Worm (Caenorhabditis elegans) whole organism, L1 larva: Measurements from ENCODE around the gene tif-1A.
A peak's percentile ranks its signal among the peaks of the same experiment; 100 is the strongest.

Source experiments
- Y116A8C.19 ChIP-seq: sonication (generic microtip); optimal IDR thresholded peaks from 2 replicates; lab custom pipeline; 2016; ENCODE audit warnings: missing compliant biosample characterization, missing genetic modification characterization, borderline replicate concordance
- aha-1 ChIP-seq: fragments of 150-350 bp; optimal IDR thresholded peaks from 2 replicates; lab custom pipeline; 2014; ENCODE audit warnings: missing biosample characterization, missing genetic modification characterization
- aly-2 ChIP-seq: fragments of 150-350 bp; optimal IDR thresholded peaks from 2 replicates; lab custom pipeline; 2014; ENCODE audit warnings: missing biosample characterization, missing genetic modification characterization
- ceh-8 ChIP-seq: fragments of 200-800 bp; sonication (Bioruptor generic); optimal IDR thresholded peaks from 2 replicates; lab custom pipeline; 2018; ENCODE audit warnings: mild to moderate bottlenecking, missing genetic modification characterization, moderate library complexity, missing compliant biosample characterization
- ceh-82 ChIP-seq, 3 experiments: fragments of 150-350 bp in 1 of 3; sonication (generic microtip) in 2 of 3; optimal IDR thresholded peaks; 2 replicates each; lab custom pipeline; 2014 to 2017; ENCODE audit warnings: missing biosample characterization in 3 of 3, missing genetic modification characterization in 3 of 3
- ceh-88 ChIP-seq: fragments of 200-800 bp; sonication (Bioruptor generic); IDR thresholded peaks from 2 replicates; pipeline ENCODE4 v1.3.6; 2022; ENCODE audit warnings: missing genetic modification characterization, missing compliant biosample characterization
- dsc-1 ChIP-seq: sonication (generic microtip); optimal IDR thresholded peaks from 2 replicates; lab custom pipeline; 2016; ENCODE audit warnings: mild to moderate bottlenecking, missing genetic modification characterization, missing compliant biosample characterization
- efl-1 ChIP-seq, 4 experiments: fragments of 150-350 bp; optimal IDR thresholded peaks in 3 of 4; peaks in 1 of 4; 1 replicate in 1 of 4; 2 replicates in 3 of 4; lab custom pipeline; 2014; ENCODE audit warnings: missing biosample characterization in 2 of 4, missing genetic modification characterization in 2 of 4, missing genetic modification reagents in 2 of 4
- efl-3 ChIP-seq: fragments of 200-800 bp; sonication (Bioruptor generic); optimal IDR thresholded peaks from 2 replicates; lab custom pipeline; 2018; ENCODE audit warnings: mild to moderate bottlenecking, missing genetic modification characterization, missing compliant biosample characterization
- egl-13 ChIP-seq: sonication (generic microtip); optimal IDR thresholded peaks from 2 replicates; lab custom pipeline; 2016; ENCODE audit warnings: missing genotype, missing genetic modification reagents, missing genetic modification characterization, missing compliant biosample characterization
- elt-2 ChIP-seq: sonication (generic microtip); optimal IDR thresholded peaks from 2 replicates; lab custom pipeline; 2016; ENCODE audit warnings: missing genetic modification characterization, mild to moderate bottlenecking, inconsistent platforms, missing compliant biosample characterization, missing genetic modification reagents
- elt-3 ChIP-seq, 6 experiments: fragments of 150-350 bp in 1 of 6; sonication (generic microtip); optimal IDR thresholded peaks; 2 replicates each; lab custom pipeline; 2017 to 2018; ENCODE audit warnings: missing biosample characterization in 6 of 6, missing genetic modification characterization in 6 of 6, inconsistent platforms in 1 of 6
- fos-1 ChIP-seq: fragments of 150-350 bp; optimal IDR thresholded peaks from 2 replicates; lab custom pipeline; 2014; ENCODE audit warnings: missing biosample characterization, missing genetic modification characterization
- grh-1 ChIP-seq: fragments of 200-800 bp; sonication (Bioruptor generic); IDR thresholded peaks from 2 replicates; pipeline ENCODE4 v1.3.6; 2022; ENCODE audit warnings: missing genetic modification reagents, missing genetic modification characterization, missing compliant biosample characterization
- hlh-17 ChIP-seq: fragments of 200-800 bp; sonication (Bioruptor generic); optimal IDR thresholded peaks from 2 replicates; lab custom pipeline; 2018; ENCODE audit warnings: missing genetic modification characterization, mild to moderate bottlenecking, missing compliant biosample characterization, moderate library complexity, borderline replicate concordance
- hpl-2 ChIP-seq: fragments of 150-350 bp; optimal IDR thresholded peaks from 2 replicates; lab custom pipeline; 2014; ENCODE audit warnings: missing biosample characterization, missing genetic modification reagents, missing genetic modification characterization
- lin-13 ChIP-seq: fragments of 150-350 bp; optimal IDR thresholded peaks from 2 replicates; lab custom pipeline; 2014; ENCODE audit warnings: missing biosample characterization, missing genetic modification reagents, missing genetic modification characterization
- lin-35 ChIP-seq, 2 experiments: fragments of 150-350 bp; optimal IDR thresholded peaks; 2 replicates each; lab custom pipeline; 2014; ENCODE audit warnings: missing biosample characterization in 2 of 2, missing genetic modification characterization in 2 of 2, missing genetic modification reagents in 2 of 2
- lin-39 ChIP-seq: fragments of 150-350 bp; optimal IDR thresholded peaks from 2 replicates; lab custom pipeline; 2014; ENCODE audit warnings: missing biosample characterization, missing genetic modification reagents, missing genetic modification characterization
- lsy-2 ChIP-seq, 2 experiments: fragments of 150-350 bp; optimal IDR thresholded peaks; 2 replicates each; lab custom pipeline; 2014; ENCODE audit warnings: missing biosample characterization in 2 of 2, missing genetic modification characterization in 2 of 2
- mab-9 ChIP-seq: fragments of 200-800 bp; sonication (Bioruptor generic); IDR thresholded peaks from 2 replicates; pipeline ENCODE4 v1.3.6; 2022; ENCODE audit warnings: missing genetic modification reagents, missing genetic modification characterization, missing compliant biosample characterization
- mep-1 ChIP-seq: fragments of 150-350 bp; optimal IDR thresholded peaks from 2 replicates; lab custom pipeline; 2014; ENCODE audit warnings: missing biosample characterization, missing genetic modification characterization
- nhr-11 ChIP-seq: fragments of 150-350 bp; optimal IDR thresholded peaks from 2 replicates; lab custom pipeline; 2014; ENCODE audit warnings: missing biosample characterization, missing genetic modification characterization
- nhr-12 ChIP-seq: sonication (generic microtip); optimal IDR thresholded peaks from 2 replicates; lab custom pipeline; 2017; ENCODE audit warnings: missing biosample characterization, missing genetic modification characterization
- nhr-19 ChIP-seq: fragments of 200-800 bp; sonication (Bioruptor generic); conservative IDR thresholded peaks from 2 replicates; pipeline ENCODE4 v1.3.6; 2022; ENCODE audit warnings: missing genetic modification characterization, missing compliant biosample characterization
- nhr-20 ChIP-seq: sonication (generic microtip); optimal IDR thresholded peaks from 2 replicates; lab custom pipeline; 2016; ENCODE audit warnings: mild to moderate bottlenecking, missing genetic modification characterization, missing compliant biosample characterization
- nhr-237 ChIP-seq: fragments of 150-350 bp; optimal IDR thresholded peaks from 2 replicates; lab custom pipeline; 2014; ENCODE audit warnings: missing biosample characterization, missing genetic modification characterization
- nhr-71 ChIP-seq: sonication (generic microtip); optimal IDR thresholded peaks from 2 replicates; lab custom pipeline; 2016; ENCODE audit warnings: mild to moderate bottlenecking, missing genetic modification characterization, moderate library complexity, missing compliant biosample characterization
- nhr-77 ChIP-seq: fragments of 150-350 bp; optimal IDR thresholded peaks from 2 replicates; lab custom pipeline; 2014; ENCODE audit warnings: missing biosample characterization, missing genetic modification characterization
- nhr-85 ChIP-seq: sonication (generic microtip); peaks from one replicate; lab custom pipeline; 2016; ENCODE audit warnings: missing genetic modification characterization, inconsistent platforms, missing compliant biosample characterization
- pag-3 ChIP-seq: sonication (generic microtip); optimal IDR thresholded peaks from 2 replicates; lab custom pipeline; 2017; ENCODE audit warnings: missing genetic modification characterization, mild to moderate bottlenecking, missing compliant biosample characterization, antibody characterized with exemption, borderline replicate concordance; ENCODE audit not compliant: insufficient read depth
- pqm-1 ChIP-seq: sonication (generic microtip); optimal IDR thresholded peaks from 3 replicates; lab custom pipeline; 2017; ENCODE audit warnings: missing biosample characterization, missing genetic modification characterization
- rnt-1 ChIP-seq: sonication (generic microtip); optimal IDR thresholded peaks from 2 replicates; lab custom pipeline; 2016; ENCODE audit warnings: mild to moderate bottlenecking, missing genetic modification characterization, moderate library complexity, missing compliant biosample characterization
- snpc-4 ChIP-seq: fragments of 150-350 bp; optimal IDR thresholded peaks from 2 replicates; lab custom pipeline; 2014; ENCODE audit warnings: missing biosample characterization, missing genetic modification characterization
- sox-4 ChIP-seq: sonication (generic microtip); optimal IDR thresholded peaks from 2 replicates; lab custom pipeline; 2016; ENCODE audit warnings: missing genetic modification characterization, missing compliant biosample characterization
- sup-37 ChIP-seq: fragments of 200-800 bp; sonication (Bioruptor generic); optimal IDR thresholded peaks from 2 replicates; lab custom pipeline; 2018; ENCODE audit warnings: mild to moderate bottlenecking, missing genetic modification characterization, missing compliant biosample characterization
- swsn-7 ChIP-seq: sonication (generic microtip); optimal IDR thresholded peaks from 2 replicates; lab custom pipeline; 2016; ENCODE audit warnings: missing genetic modification characterization, missing compliant biosample characterization
- tlp-1 ChIP-seq: fragments of 150-350 bp; optimal IDR thresholded peaks from 2 replicates; lab custom pipeline; 2014; ENCODE audit warnings: missing biosample characterization, missing genetic modification characterization
- unc-30 ChIP-seq: sonication (generic microtip); optimal IDR thresholded peaks from 2 replicates; lab custom pipeline; 2017; ENCODE audit warnings: missing biosample characterization, missing genetic modification characterization
- unc-62 ChIP-seq: fragments of 150-350 bp; optimal IDR thresholded peaks from 2 replicates; lab custom pipeline; 2014; ENCODE audit warnings: missing biosample characterization, missing genetic modification reagents, missing genetic modification characterization
- unc-86 ChIP-seq: sonication (generic microtip); optimal IDR thresholded peaks from 2 replicates; lab custom pipeline; 2016; ENCODE audit warnings: missing genetic modification characterization, missing compliant biosample characterization
- xbp-1 ChIP-seq: sonication (generic microtip); optimal IDR thresholded peaks from 2 replicates; lab custom pipeline; 2016; ENCODE audit warnings: missing genetic modification characterization, missing compliant biosample characterization
- ztf-11 ChIP-seq, 2 experiments: sonication (generic microtip); optimal IDR thresholded peaks; 2 replicates each; lab custom pipeline; 2016 to 2017; ENCODE audit warnings: missing genetic modification characterization in 2 of 2, missing biosample characterization in 1 of 2, missing compliant biosample characterization in 1 of 2

tif-1A gene

ce11 chrIII:4013061-4013460 lies 9.1 kb upstream of the tif-1A start:
- TF ChIP-seq mab-9: no peak
- no peak for TF ChIP-seq elt-2
- no peak for TF ChIP-seq nhr-77 (tag; lab: Kevin White, UChicago)
- TF ChIP-seq snpc-4 (tag; lab: Kevin White, UChicago): no peak
- TF ChIP-seq sup-37 (GFP tag; lab: Kevin White, UChicago): no peak
- no peak for TF ChIP-seq hlh-17 (GFP tag; lab: Kevin White, UChicago)
- TF ChIP-seq xbp-1 (tag; lab: Kevin White, UChicago): no peak
- TF ChIP-seq hpl-2 (GFP tag; lab: Kevin White, UChicago): no peak
- TF ChIP-seq unc-62 (GFP tag; lab: Kevin White, UChicago): no peak
- no peak for TF ChIP-seq Y116A8C.19 (tag; lab: Kevin White, UChicago)
- TF ChIP-seq unc-30 (tag; lab: Kevin White, UChicago): no peak
- TF ChIP-seq, all 84 proteins: peak for 0

DNA sequence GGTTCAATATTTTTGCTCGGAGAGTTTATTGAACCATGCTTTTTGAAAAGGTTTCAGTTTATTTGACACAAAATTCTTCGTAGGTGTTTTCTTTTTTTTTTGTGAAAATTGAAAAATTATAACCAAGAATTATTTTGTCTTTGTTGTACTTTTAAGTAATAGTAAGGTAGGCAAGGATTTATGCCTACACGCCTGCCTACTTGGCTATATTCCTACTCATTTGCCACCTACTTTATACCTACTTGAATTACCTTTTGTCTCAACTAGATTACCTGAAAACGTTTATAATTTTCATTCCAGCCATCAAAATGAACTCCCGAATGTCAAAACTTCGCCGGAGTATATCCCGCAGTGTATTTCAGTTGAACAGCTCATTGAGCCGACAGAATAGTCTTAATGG lies 8.1 kb upstream of the tif-1A start, which contains the start of gene C36E8.4:
Gene C36E8.4, plus strand, starts transcription at position 301 of the 400 bp plus-strand sequence.
- TF ChIP-seq hlh-17 (GFP tag; lab: Kevin White, UChicago) (no peak), nhr-77 (tag; lab: Kevin White, UChicago) (no peak), sox-4 (tag; lab: Kevin White, UChicago) (no peak), unc-62 (GFP tag; lab: Kevin White, UChicago) (no peak), nhr-11 (no peak), snpc-4 (tag; lab: Kevin White, UChicago) (no peak), nhr-19 (no peak), ceh-88 (GFP tag; lab: Robert Waterston, UW) (no peak), xbp-1 (tag; lab: Kevin White, UChicago) (no peak), ceh-8 (no peak), efl-3 (GFP tag; lab: Kevin White, UChicago) (no peak), nhr-237 (tag; lab: Kevin White, UChicago) (no peak), tlp-1 (tag; lab: Kevin White, UChicago) (no peak), unc-30 (tag; lab: Kevin White, UChicago) (no peak), ceh-82 (tag; optimal IDR thresholded peaks at IDR 0.05; lab: Kevin White, UChicago) (no peak), efl-1 (optimal IDR thresholded peaks at IDR 0.05; lab: Kevin White, UChicago) (no peak), efl-1 (GFP tag; optimal IDR thresholded peaks at IDR 0.05 in 1 of 2; lab: Kevin White, UChicago) (no peak), aly-2 (tag; lab: Kevin White, UChicago) (no peak), fos-1 (tag; lab: Kevin White, UChicago) (no peak), unc-86 (tag; lab: Kevin White, UChicago) (no peak), nhr-20 (tag; lab: Kevin White, UChicago) (no peak)

DNA sequence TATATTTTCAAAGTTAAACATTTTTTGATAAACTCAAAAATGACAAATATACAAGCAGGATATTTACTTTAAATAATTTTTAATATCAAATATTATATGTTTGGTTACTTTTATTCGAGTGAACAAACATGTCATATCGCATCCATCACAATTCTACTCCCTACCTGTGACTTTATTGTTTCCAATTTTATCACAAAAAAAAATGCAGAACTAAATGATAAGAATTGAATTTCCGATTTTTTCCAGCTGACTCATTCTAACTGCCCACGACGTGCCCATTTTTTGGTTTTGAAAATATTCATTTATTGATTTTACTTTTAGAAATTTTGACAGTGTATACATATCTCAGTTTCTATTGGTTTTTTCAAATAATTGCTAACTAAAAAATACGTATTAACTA lies 7.1 kb upstream of the tif-1A start:
- no peak for TF ChIP-seq efl-1 (optimal IDR thresholded peaks at IDR 0.05; lab: Kevin White, UChicago)
- peak in 1 of 2 experiments; percentile 28 for TF ChIP-seq efl-1 (GFP tag; optimal IDR thresholded peaks at IDR 0.05 in 1 of 2; lab: Kevin White, UChicago)
- TF ChIP-seq swsn-7 (tag; lab: Kevin White, UChicago): no peak
- TF ChIP-seq pqm-1 (tag; lab: Kevin White, UChicago): no peak
- TF ChIP-seq aha-1 (tag; lab: Kevin White, UChicago): no peak

DNA sequence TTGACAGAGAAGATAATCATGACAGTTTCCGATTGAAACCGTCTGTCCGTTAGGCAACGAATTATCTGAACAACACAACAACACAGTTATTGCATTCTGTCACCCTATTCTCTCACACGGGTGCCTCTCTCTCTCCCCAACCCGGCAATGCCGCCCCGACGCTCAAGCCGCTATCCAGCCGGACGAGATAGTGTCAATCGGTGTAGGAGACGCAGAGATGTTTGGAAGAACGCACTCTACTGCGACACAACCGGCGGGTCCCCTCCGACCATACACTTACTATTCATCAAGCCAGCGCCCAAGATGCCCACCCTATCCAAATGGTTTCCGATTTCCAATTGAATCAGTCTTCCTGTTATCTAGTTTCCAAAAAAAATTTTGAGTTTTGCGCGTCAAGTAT lies 6.3 kb upstream of the tif-1A start:
- peak; percentile 24 for TF ChIP-seq rnt-1 (tag; lab: Kevin White, UChicago)
- peak in 1 of 6 experiments; percentile 34 for TF ChIP-seq elt-3 (tag; optimal IDR thresholded peaks at IDR 0.05; lab: Kevin White, UChicago)
- TF ChIP-seq hlh-17 (GFP tag; lab: Kevin White, UChicago): no peak
- peak; percentile 65 for TF ChIP-seq nhr-85
- no peak for TF ChIP-seq nhr-11
- TF ChIP-seq xbp-1 (tag; lab: Kevin White, UChicago): peak; percentile 6
- no peak for TF ChIP-seq Y116A8C.19 (tag; lab: Kevin White, UChicago)
- peak; percentile 35 for TF ChIP-seq nhr-71 (tag; lab: Kevin White, UChicago)
- no peak for TF ChIP-seq efl-1 (optimal IDR thresholded peaks at IDR 0.05; lab: Kevin White, UChicago)
- peak in 1 of 2 experiments; percentile 41 for TF ChIP-seq efl-1 (GFP tag; optimal IDR thresholded peaks at IDR 0.05 in 1 of 2; lab: Kevin White, UChicago)
- no peak for TF ChIP-seq egl-13 (tag; lab: Kevin White, UChicago)
- TF ChIP-seq ztf-11 (tag; optimal IDR thresholded peaks at IDR 0.05; lab: Kevin White, UChicago): no peak
- TF ChIP-seq lin-13 (GFP tag; lab: Kevin White, UChicago): no peak
- no peak for TF ChIP-seq lin-39 (tag; lab: Kevin White, UChicago)
- no peak for TF ChIP-seq efl-3 (GFP tag; lab: Kevin White, UChicago)
- TF ChIP-seq lsy-2 (tag; optimal IDR thresholded peaks at IDR 0.05; lab: Kevin White, UChicago): peak in 1 of 2 experiments; percentile 6
- no peak for TF ChIP-seq nhr-12
- TF ChIP-seq dsc-1: no peak
- TF ChIP-seq sox-4 (tag; lab: Kevin White, UChicago): no peak
- no peak for TF ChIP-seq grh-1 (GFP tag; lab: Robert Waterston, UW)
- no peak for TF ChIP-seq pag-3
- no peak for TF ChIP-seq mep-1 (tag; lab: Kevin White, UChicago)
- TF ChIP-seq nhr-20 (tag; lab: Kevin White, UChicago): peak; percentile 36
- TF ChIP-seq lin-35 (GFP tag; optimal IDR thresholded peaks at IDR 0.05; lab: Kevin White, UChicago): peak in 1 of 2 experiments; percentile 5
- TF ChIP-seq pqm-1 (tag; lab: Kevin White, UChicago): no peak
